Worm (Caenorhabditis elegans): ENCODE measurements around the gene W03C9.5.

DNA sequence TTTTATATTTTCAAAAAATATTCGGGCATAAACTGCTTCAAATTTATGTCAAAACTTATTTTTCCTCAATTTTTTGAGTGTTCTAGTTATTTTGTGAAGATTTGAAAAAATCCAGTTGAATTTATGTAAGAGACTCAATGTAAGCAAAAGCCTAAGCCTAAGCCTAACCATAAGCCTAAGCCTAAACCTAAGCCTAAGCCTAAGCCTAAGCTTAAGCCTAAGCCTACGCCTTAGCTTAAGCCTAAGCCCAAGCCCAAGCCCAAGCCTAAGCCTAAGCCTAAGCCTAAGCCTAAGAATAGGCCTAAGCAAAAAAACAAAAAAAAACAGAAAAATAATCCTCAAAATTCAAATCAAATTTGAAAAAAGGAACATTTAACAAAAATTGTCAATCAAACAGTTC is 37.2 kb downstream of the W03C9.5 start:
- TF ChIP-seq dao-5 (tag; optimal IDR thresholded peaks at IDR 0.05) (no peak), him-1 (tag; optimal IDR thresholded peaks at IDR 0.05) (no peak), W03F9.2 (tag; optimal IDR thresholded peaks at IDR 0.05) (no peak)

All from whole organism, L4/young adult.